Fruit fly (Drosophila melanogaster) whole organism, embryonic: ENCODE data around the gene Gr64b.

Source experiments
- CG10959 ChIP-seq: fragments of 200-800 bp; sonication (Bioruptor generic); IDR thresholded peaks from 2 replicates; pipeline ENCODE4 v1.3.6; 2022; ENCODE audit warnings: missing biosample characterization, missing genetic modification characterization
- CG12071 ChIP-seq: fragments of 200-800 bp; sonication (Bioruptor generic); optimal IDR thresholded peaks from 3 replicates; lab custom pipeline; 2018; ENCODE audit warnings: missing biosample characterization, mild to moderate bottlenecking, missing genetic modification characterization
- CG12659 ChIP-seq: fragments of 200-800 bp; sonication (Bioruptor generic); optimal IDR thresholded peaks from 3 replicates; lab custom pipeline; 2017; ENCODE audit warnings: mild to moderate bottlenecking, missing biosample characterization, missing genetic modification reagents, missing genetic modification characterization
- CG13894 ChIP-seq: fragments of 200-800 bp; sonication (Bioruptor generic); optimal IDR thresholded peaks from 3 replicates; lab custom pipeline; 2018; ENCODE audit warnings: missing biosample characterization, mild to moderate bottlenecking, missing genetic modification characterization, moderate library complexity
- CG15011 ChIP-seq: fragments of 200-800 bp; sonication (Bioruptor generic); optimal IDR thresholded peaks from 3 replicates; lab custom pipeline; 2018; ENCODE audit warnings: missing biosample characterization, mild to moderate bottlenecking, missing genetic modification characterization
- CG17361 ChIP-seq: fragments of 200-800 bp; sonication (Bioruptor generic); IDR thresholded peaks from 3 replicates; pipeline ENCODE4 v1.3.6; 2022; ENCODE audit warnings: missing biosample characterization, missing genetic modification characterization
- CG18011 ChIP-seq: fragments of 200-800 bp; sonication (Bioruptor generic); optimal IDR thresholded peaks from 2 replicates; lab custom pipeline; 2017; ENCODE audit warnings: missing biosample characterization, missing genetic modification characterization, mild to moderate bottlenecking, moderate library complexity, missing genotype
- CG18599 ChIP-seq: fragments of 200-800 bp; sonication (Bioruptor generic); optimal IDR thresholded peaks from 3 replicates; lab custom pipeline; 2017; ENCODE audit warnings: missing biosample characterization, missing genetic modification characterization, mild to moderate bottlenecking, moderate library complexity, missing genetic modification reagents
- CG32767 ChIP-seq: fragments of 200-800 bp; sonication (Bioruptor generic); IDR thresholded peaks from 2 replicates; pipeline ENCODE4 v1.3.6; 2022; ENCODE audit warnings: missing biosample characterization, missing genetic modification characterization
- CG3995 ChIP-seq: fragments of 200-800 bp; sonication (Bioruptor generic); optimal IDR thresholded peaks from 3 replicates; lab custom pipeline; 2016; ENCODE audit warnings: missing biosample characterization, missing genetic modification characterization
- CG4424 ChIP-seq: fragments of 200-800 bp; sonication (Bioruptor generic); optimal IDR thresholded peaks from 3 replicates; lab custom pipeline; 2016; ENCODE audit warnings: missing biosample characterization, missing genetic modification characterization
- CG7372 ChIP-seq: fragments of 200-800 bp; sonication (Bioruptor generic); IDR thresholded peaks from 2 replicates; pipeline ENCODE4 v1.3.6; 2022; ENCODE audit warnings: missing biosample characterization, missing genetic modification characterization
- CG7556 ChIP-seq: fragments of 200-800 bp; sonication (Bioruptor generic); optimal IDR thresholded peaks from 2 replicates; lab custom pipeline; 2017; ENCODE audit warnings: missing biosample characterization, mild to moderate bottlenecking, missing genetic modification characterization
- CG8281 ChIP-seq: fragments of 200-800 bp; sonication (Bioruptor generic); optimal IDR thresholded peaks from 2 replicates; lab custom pipeline; 2018; ENCODE audit warnings: missing biosample characterization, mild to moderate bottlenecking, missing genetic modification characterization, moderate library complexity
- Dek ChIP-seq: fragments of 200-800 bp; sonication (Bioruptor generic); optimal IDR thresholded peaks from 3 replicates; lab custom pipeline; 2019; ENCODE audit warnings: missing biosample characterization, mild to moderate bottlenecking, missing genetic modification characterization, moderate library complexity
- ERR ChIP-seq: fragments of 200-800 bp; sonication (Bioruptor generic); optimal IDR thresholded peaks from 2 replicates; lab custom pipeline; 2016; ENCODE audit warnings: missing biosample characterization, missing genetic modification characterization
- Elba2 ChIP-seq: fragments of 200-800 bp; sonication (Bioruptor generic); optimal IDR thresholded peaks from 3 replicates; lab custom pipeline; 2016; ENCODE audit warnings: missing biosample characterization, missing genetic modification characterization
- Ets65A ChIP-seq: fragments of 200-800 bp; sonication (Bioruptor generic); peaks from one replicate; lab custom pipeline; 2016; ENCODE audit warnings: missing biosample characterization, missing genetic modification characterization
- Fer1 ChIP-seq: fragments of 200-800 bp; sonication (Bioruptor generic); optimal IDR thresholded peaks from 2 replicates; lab custom pipeline; 2017; ENCODE audit warnings: missing biosample characterization, mild to moderate bottlenecking, missing genetic modification characterization
- GATAe ChIP-seq: fragments of 200-800 bp; sonication (Bioruptor generic); conservative IDR thresholded peaks from 2 replicates; pipeline ENCODE4 v1.3.6; 2022; ENCODE audit warnings: missing biosample characterization, missing genetic modification characterization
- Hand ChIP-seq: fragments of 200-800 bp; sonication (Bioruptor generic); optimal IDR thresholded peaks from 2 replicates; lab custom pipeline; 2017; ENCODE audit warnings: mild to moderate bottlenecking, missing biosample characterization, missing genetic modification reagents, missing genetic modification characterization
- Hmr ChIP-seq: fragments of 200-800 bp; sonication (Bioruptor generic); optimal IDR thresholded peaks from 3 replicates; lab custom pipeline; 2017; ENCODE audit warnings: mild to moderate bottlenecking, missing biosample characterization, missing genetic modification reagents, missing genetic modification characterization
- Nf-YC ChIP-seq: fragments of 200-800 bp; optimal IDR thresholded peaks from 3 replicates; lab custom pipeline; 2019; ENCODE audit warnings: missing biosample characterization, mild to moderate bottlenecking, missing genetic modification characterization, moderate library complexity
- Ptx1 ChIP-seq: fragments of 200-800 bp; sonication (Bioruptor generic); IDR thresholded peaks from 2 replicates; pipeline ENCODE4 v1.3.6; 2022; ENCODE audit warnings: missing biosample characterization, missing genetic modification characterization
- Rfx ChIP-seq: fragments of 200-800 bp; sonication (Bioruptor generic); IDR thresholded peaks from 2 replicates; pipeline ENCODE4 v1.3.6; 2022; ENCODE audit warnings: missing biosample characterization, missing genetic modification characterization
- Stat92E ChIP-seq, 3 experiments: fragments of >200 bp in 2 of 3; fragments of 200-800 bp in 1 of 3; sonication (Bioruptor generic) in 1 of 3; optimal IDR thresholded peaks; 2 replicates each; lab custom pipeline; 2017 to 2019; ENCODE audit warnings: missing biosample characterization in 3 of 3, missing genetic modification characterization in 3 of 3, mild to moderate bottlenecking in 1 of 3, moderate library complexity in 1 of 3
- TFAM ChIP-seq: fragments of 200-800 bp; sonication (Bioruptor generic); optimal IDR thresholded peaks from 2 replicates; lab custom pipeline; 2017; ENCODE audit warnings: missing biosample characterization, missing genetic modification characterization, inconsistent platforms
- Xbp1 ChIP-seq: fragments of 200-800 bp; sonication (Bioruptor generic); optimal IDR thresholded peaks from 3 replicates; lab custom pipeline; 2016; ENCODE audit warnings: missing biosample characterization, mild to moderate bottlenecking, missing genetic modification characterization
- ac ChIP-seq: fragments of 200-800 bp; sonication (Bioruptor generic); optimal IDR thresholded peaks from 3 replicates; lab custom pipeline; 2017; ENCODE audit warnings: missing biosample characterization, mild to moderate bottlenecking, missing genetic modification characterization
- az2 ChIP-seq: fragments of 200-800 bp; sonication (Bioruptor generic); optimal IDR thresholded peaks from 3 replicates; lab custom pipeline; 2016; ENCODE audit warnings: missing biosample characterization, missing genetic modification characterization
- bcd ChIP-seq: fragments of 200-800 bp; sonication (Bioruptor generic); optimal IDR thresholded peaks from 2 replicates; lab custom pipeline; 2017; ENCODE audit warnings: missing biosample characterization, mild to moderate bottlenecking, missing genetic modification characterization
- btn ChIP-seq: fragments of 200-800 bp; sonication (Bioruptor generic); optimal IDR thresholded peaks from 2 replicates; lab custom pipeline; 2016; ENCODE audit warnings: missing biosample characterization, missing genetic modification characterization
- caup ChIP-seq: fragments of 200-800 bp; sonication (Bioruptor generic); optimal IDR thresholded peaks from 3 replicates; lab custom pipeline; 2017; ENCODE audit warnings: missing biosample characterization, mild to moderate bottlenecking, missing genetic modification characterization, moderate library complexity; ENCODE audit not compliant: severe bottlenecking
- dimm ChIP-seq: fragments of 200-800 bp; sonication (Bioruptor generic); IDR thresholded peaks from 2 replicates; pipeline ENCODE4 v1.3.6; 2022; ENCODE audit warnings: missing biosample characterization, missing genetic modification characterization
- dmrt99B ChIP-seq: fragments of 200-800 bp; sonication (Bioruptor generic); optimal IDR thresholded peaks from 2 replicates; lab custom pipeline; 2018; ENCODE audit warnings: missing biosample characterization, mild to moderate bottlenecking, missing genetic modification characterization, moderate library complexity
- eve ChIP-seq, 2 experiments: fragments of >200 bp; optimal IDR thresholded peaks; 2 replicates each; lab custom pipeline; 2017; ENCODE audit warnings: missing biosample characterization in 2 of 2, missing genetic modification characterization in 2 of 2
- fd3F ChIP-seq: fragments of 200-800 bp; sonication (Bioruptor generic); optimal IDR thresholded peaks from 2 replicates; lab custom pipeline; 2018; ENCODE audit warnings: missing biosample characterization, mild to moderate bottlenecking, missing genetic modification characterization, moderate library complexity
- gcm ChIP-seq: fragments of 200-800 bp; sonication (Bioruptor generic); optimal IDR thresholded peaks from 2 replicates; lab custom pipeline; 2019; ENCODE audit warnings: missing biosample characterization, mild to moderate bottlenecking, missing genetic modification characterization, moderate library complexity
- hkb ChIP-seq, 2 experiments: fragments of 200-800 bp in 1 of 2; fragments of >200 bp in 1 of 2; sonication (Bioruptor generic) in 1 of 2; IDR thresholded peaks in 1 of 2; optimal IDR thresholded peaks in 1 of 2; 2 replicates each; pipeline versions ENCODE4 v1.3.6 to Lab custom; 2017 to 2022; ENCODE audit warnings: missing biosample characterization in 1 of 2, missing genetic modification characterization in 1 of 2
- jing ChIP-seq: fragments of 200-800 bp; sonication (Bioruptor generic); optimal IDR thresholded peaks from 2 replicates; lab custom pipeline; 2018; ENCODE audit warnings: missing biosample characterization, mild to moderate bottlenecking, missing genetic modification characterization
- jumu ChIP-seq: fragments of 200-800 bp; sonication (Bioruptor generic); optimal IDR thresholded peaks from 3 replicates; lab custom pipeline; 2016; ENCODE audit warnings: missing biosample characterization, missing genetic modification characterization
- mld ChIP-seq: fragments of 200-800 bp; sonication (Bioruptor generic); IDR thresholded peaks from 3 replicates; pipeline ENCODE4 v1.3.6; 2022; ENCODE audit warnings: missing biosample characterization, missing genetic modification characterization; ENCODE audit not compliant: partially characterized antibody
- nerfin-1 ChIP-seq: fragments of 200-800 bp; sonication (Bioruptor generic); optimal IDR thresholded peaks from 3 replicates; lab custom pipeline; 2019; ENCODE audit warnings: missing biosample characterization, mild to moderate bottlenecking, missing genetic modification characterization, moderate library complexity
- org-1 ChIP-seq: fragments of 200-800 bp; sonication (Bioruptor generic); optimal IDR thresholded peaks from 2 replicates; lab custom pipeline; 2017; ENCODE audit warnings: missing biosample characterization, missing genetic modification characterization
- sim ChIP-seq: fragments of 200-800 bp; sonication (Bioruptor generic); IDR thresholded peaks from 2 replicates; pipeline ENCODE4 v1.3.6; 2022; ENCODE audit warnings: missing biosample characterization, missing genetic modification characterization
- tgo ChIP-seq: fragments of 200-800 bp; sonication (Bioruptor generic); IDR thresholded peaks from 3 replicates; pipeline ENCODE4 v1.3.6; 2022; ENCODE audit warnings: missing biosample characterization, missing genetic modification characterization
- tio ChIP-seq: fragments of 200-800 bp; sonication (Bioruptor generic); optimal IDR thresholded peaks from 2 replicates; lab custom pipeline; 2017; ENCODE audit warnings: missing biosample characterization, missing genetic modification characterization, inconsistent platforms
- tup ChIP-seq: fragments of 200-800 bp; sonication (Bioruptor generic); optimal IDR thresholded peaks from 2 replicates; lab custom pipeline; 2016; ENCODE audit warnings: missing biosample characterization, mild to moderate bottlenecking, missing genetic modification characterization, moderate library complexity
- tx ChIP-seq: fragments of 200-800 bp; sonication (Bioruptor generic); optimal IDR thresholded peaks from 2 replicates; lab custom pipeline; 2016; ENCODE audit warnings: missing biosample characterization, missing genetic modification characterization

Gr64b gene

DNA sequence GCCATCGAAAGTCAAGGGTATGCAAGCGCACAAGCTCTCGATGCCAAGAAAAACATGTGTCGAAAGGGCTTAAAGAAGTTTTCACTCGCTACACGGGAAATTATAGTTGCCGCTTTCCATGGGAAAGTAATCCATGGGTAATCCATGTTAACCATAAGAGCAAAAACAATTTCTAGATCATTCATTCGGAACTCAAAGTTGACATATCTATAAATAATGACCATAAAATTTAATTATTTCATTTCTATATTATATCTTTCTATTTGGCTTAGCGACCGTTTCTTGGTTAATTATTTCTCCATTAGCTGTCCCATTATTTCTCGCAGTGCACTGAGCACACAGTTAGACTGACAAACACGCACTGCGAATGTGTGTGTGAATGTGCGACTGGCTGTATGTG is 27.7 kb upstream of the Gr64b start (continued):
- TF ChIP-seq Hmr (peak; percentile 64), eve (GFP tag; optimal IDR thresholded peaks at IDR 0.05; lab: Kevin White, UChicago) (peak in 1 of 2 experiments; percentile 73), dmrt99B (tag; lab: Kevin White, UChicago) (peak; percentile 37), GATAe (GFP tag; lab: Robert Waterston, UW) (no peak), Xbp1 (GFP tag; lab: Kevin White, UChicago) (peak; percentile 54), CG15011 (GFP tag; lab: Kevin White, UChicago) (no peak), CG7556 (GFP tag; lab: Kevin White, UChicago) (peak; percentile 72), CG7372 (GFP tag; lab: Robert Waterston, UW) (no peak), CG10959 (GFP tag; lab: Robert Waterston, UW) (no peak), CG8281 (tag; lab: Kevin White, UChicago) (no peak), CG17361 (GFP tag; lab: Robert Waterston, UW) (peak; percentile 58; the same call in 1 of the 3 replicates), CG4424 (GFP tag; lab: Kevin White, UChicago) (peak; percentile 9), caup (GFP tag; lab: Kevin White, UChicago) (peak; percentile 3), org-1 (peak; percentile 1), jing (GFP tag; lab: Kevin White, UChicago) (peak; percentile 11), sim (no peak), bcd (GFP tag; lab: Kevin White, UChicago) (peak; percentile 40), tio (GFP tag; lab: Kevin White, UChicago) (peak; percentile 39), btn (GFP tag; lab: Kevin White, UChicago) (no peak), nerfin-1 (tag; lab: Kevin White, UChicago) (no peak), az2 (GFP tag; lab: Kevin White, UChicago) (peak; percentile 27), hkb (optimal IDR thresholded peaks at IDR 0.05; lab: Kevin White, UChicago) (no peak), hkb (GFP tag; IDR thresholded peaks at IDR 0.05; lab: Robert Waterston, UW) (no peak), CG12659 (GFP tag; lab: Kevin White, UChicago) (peak; percentile 46), Rfx (GFP tag; lab: Robert Waterston, UW) (peak; percentile 32; the same call in 1 of the 2 replicates), mld (GFP tag; lab: Robert Waterston, UW) (no peak), ac (no peak), fd3F (peak; percentile 20), tx (GFP tag; lab: Kevin White, UChicago) (no peak), ERR (GFP tag; lab: Kevin White, UChicago) (no peak), Ptx1 (GFP tag; lab: Robert Waterston, UW) (0 out of 2 replicates have a peak, but pooled peaks have one; percentile 9), CG18599 (GFP tag; lab: Kevin White, UChicago) (peak; percentile 49), Hand (GFP tag; lab: Kevin White, UChicago) (peak; percentile 75)

DNA sequence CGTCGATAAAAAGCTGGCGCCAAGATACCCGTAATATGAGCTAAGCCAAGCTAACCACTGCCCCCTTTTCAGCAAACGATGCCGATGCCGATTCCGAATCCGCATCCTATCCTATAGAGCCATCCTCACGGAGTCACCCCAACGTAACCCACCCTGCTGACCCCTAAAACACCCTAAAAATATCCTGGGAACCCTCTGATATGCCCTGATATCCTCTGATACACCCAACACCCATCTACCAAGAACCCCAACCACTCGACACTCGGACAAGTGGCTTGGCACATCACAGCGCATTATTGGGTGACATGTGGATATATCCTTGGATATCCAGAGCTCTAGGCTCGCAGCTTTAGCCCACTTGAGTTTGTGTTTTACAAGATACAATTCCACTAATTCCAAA is 26.9 kb upstream of the Gr64b start:
- TF ChIP-seq CG13894 (tag; lab: Kevin White, UChicago) (peak; percentile 93), Nf-YC (tag; lab: Kevin White, UChicago) (no peak), Ets65A (peak; percentile 51)

DNA sequence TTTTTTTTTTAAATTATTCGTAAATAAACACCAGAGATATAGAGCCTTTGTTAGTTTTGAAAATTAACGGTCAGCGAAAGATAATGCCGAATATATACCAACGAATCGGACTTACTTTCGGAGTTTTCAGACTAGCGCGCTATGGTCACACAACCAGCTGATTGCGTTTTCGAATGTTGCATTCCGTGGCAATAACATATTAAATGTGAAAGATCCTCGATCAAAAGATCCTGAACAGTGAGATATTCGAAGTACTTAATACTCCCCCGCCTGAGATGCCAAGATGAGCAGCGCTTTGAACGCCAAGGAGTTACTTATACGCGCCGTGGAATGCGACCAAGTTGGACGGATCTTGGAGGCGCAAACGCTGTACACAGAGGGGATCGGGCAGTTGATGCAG is 25.1 kb upstream of the Gr64b start, which contains the start of gene CG14985:
Gene CG14985 (plus strand): TSS at position 159 of the 400 bp plus-strand sequence.
- TF ChIP-seq CG32767 (GFP tag; lab: Robert Waterston, UW) (no peak), Fer1 (GFP tag; lab: Kevin White, UChicago) (no peak), CG12071 (no peak), TFAM (GFP tag; lab: Kevin White, UChicago) (no peak), dimm (GFP tag; lab: Robert Waterston, UW) (no peak), Stat92E (GFP tag; optimal IDR thresholded peaks at IDR 0.05; lab: Kevin White, UChicago) (no peak), tgo (no peak), gcm (GFP tag; lab: Kevin White, UChicago) (no peak), Dek (tag; lab: Kevin White, UChicago) (no peak), Elba2 (GFP tag; lab: Kevin White, UChicago) (no peak), jumu (GFP tag; lab: Kevin White, UChicago) (no peak), tup (GFP tag; lab: Kevin White, UChicago) (no peak), CG18011 (GFP tag; lab: Kevin White, UChicago) (no peak), CG3995 (GFP tag; lab: Kevin White, UChicago) (no peak)
